Fruit fly (Drosophila melanogaster): ENCODE data around the gene CG42813.

The CG42813 gene

dm6 chr3R:27274533-27275447, 46.4 kb upstream of the CG42813 start, which contains the start of gene CG5938 (continued):
- TF ChIP-seq dati (GFP tag; IDR thresholded peaks at IDR 0.05) (no peak), CG2875 (GFP tag; optimal IDR thresholded peaks at IDR 0.05) (no peak), CG31365 (tag; optimal IDR thresholded peaks at IDR 0.05) (no peak), vnd (GFP tag; IDR thresholded peaks at IDR 0.05; ENCODE audit: partially characterized antibody) (no peak), CG8089 (GFP tag; optimal IDR thresholded peaks at IDR 0.05) (no peak), Scr (GFP tag; IDR thresholded peaks at IDR 0.05; ENCODE audit: partially characterized antibody) (peak; percentile 24; the same call in 1 of the 2 replicates), CG18599 (GFP tag; optimal IDR thresholded peaks at IDR 0.05) (peak; percentile 29), Drgx (GFP tag; IDR thresholded peaks at IDR 0.05) (peak; percentile 59; the same call in 1 of the 2 replicates), cas (GFP tag; IDR thresholded peaks at IDR 0.05) (no peak), Oaz (GFP tag; IDR thresholded peaks at IDR 0.05) (no peak), trem (tag; optimal IDR thresholded peaks at IDR 0.05) (peak; percentile 92), CG11504 (tag; optimal IDR thresholded peaks at IDR 0.05) (peak; percentile 50), br (optimal IDR thresholded peaks at IDR 0.05) (no peak), wor (GFP tag; IDR thresholded peaks at IDR 0.05) (no peak), CG10959 (GFP tag; IDR thresholded peaks at IDR 0.05) (0 out of 2 replicates have a peak, but pooled peaks have one; percentile 13), fu2 (GFP tag; optimal IDR thresholded peaks at IDR 0.05) (no peak), maf-S (GFP tag; optimal IDR thresholded peaks at IDR 0.05) (no peak), CG18619 (GFP tag; optimal IDR thresholded peaks at IDR 0.05) (no peak), CG8359 (GFP tag; optimal IDR thresholded peaks at IDR 0.05; ENCODE audit: borderline replicate concordance) (no peak), tgo (GFP tag; IDR thresholded peaks at IDR 0.05) (peak; percentile 20; the same call in 1 of the 3 replicates), CG6689 (GFP tag; IDR thresholded peaks at IDR 0.05) (0 out of 2 replicates have a peak, but pooled peaks have one; percentile 39), CG4328 (GFP tag; optimal IDR thresholded peaks at IDR 0.05) (no peak), CG5245 (GFP tag; optimal IDR thresholded peaks at IDR 0.05) (no peak), sr (GFP tag; IDR thresholded peaks at IDR 0.05) (peak; percentile 85), Taf1 (GFP tag; IDR thresholded peaks at IDR 0.05) (no peak), mam (GFP tag; optimal IDR thresholded peaks at IDR 0.05) (no peak), PHDP (tag; optimal IDR thresholded peaks at IDR 0.05) (peak; percentile 14), repo (GFP tag; optimal IDR thresholded peaks at IDR 0.05) (no peak), Abd-B (GFP tag; optimal IDR thresholded peaks at IDR 0.05) (peak; percentile 25), kay (GFP tag; optimal IDR thresholded peaks at IDR 0.05) (no peak), D (optimal IDR thresholded peaks at IDR 0.05) (no peak), D (GFP tag; optimal IDR thresholded peaks at IDR 0.05) (no peak), Gsc (GFP tag; IDR thresholded peaks at IDR 0.05) (no peak), Lpt (GFP tag; optimal IDR thresholded peaks at IDR 0.05) (no peak), CG14710 (tag; optimal IDR thresholded peaks at IDR 0.05) (peak; percentile 58), corto (GFP tag; optimal IDR thresholded peaks at IDR 0.05) (no peak), H15 (GFP tag; IDR thresholded peaks at IDR 0.05) (no peak), h (optimal IDR thresholded peaks at IDR 0.05) (no peak), Fer2 (tag; optimal IDR thresholded peaks at IDR 0.05) (no peak), sc (optimal IDR thresholded peaks at IDR 0.05) (no peak), sc (GFP tag; optimal IDR thresholded peaks at IDR 0.05) (no peak), CG33557 (GFP tag; optimal IDR thresholded peaks at IDR 0.05) (no peak), CG1603 (tag; optimal IDR thresholded peaks at IDR 0.05) (peak; percentile 1), CG34376 (GFP tag; optimal IDR thresholded peaks at IDR 0.05) (peak; percentile 8), CG7556 (GFP tag; optimal IDR thresholded peaks at IDR 0.05) (no peak), CG1792 (GFP tag; optimal IDR thresholded peaks at IDR 0.05) (no peak), Dek (tag; optimal IDR thresholded peaks at IDR 0.05) (peak; percentile 22), trh (GFP tag; optimal IDR thresholded peaks at IDR 0.05) (no peak), CG1233 (GFP tag; optimal IDR thresholded peaks at IDR 0.05) (no peak), lov (optimal IDR thresholded peaks at IDR 0.05) (no peak), lov (GFP tag; IDR thresholded peaks at IDR 0.05) (no peak)
